Fruit fly (Drosophila melanogaster): ENCODE measurements around the gene CG9368.
A peak's percentile ranks its signal among the peaks of the same experiment; 100 is the strongest.

The CG9368 gene

DNA sequence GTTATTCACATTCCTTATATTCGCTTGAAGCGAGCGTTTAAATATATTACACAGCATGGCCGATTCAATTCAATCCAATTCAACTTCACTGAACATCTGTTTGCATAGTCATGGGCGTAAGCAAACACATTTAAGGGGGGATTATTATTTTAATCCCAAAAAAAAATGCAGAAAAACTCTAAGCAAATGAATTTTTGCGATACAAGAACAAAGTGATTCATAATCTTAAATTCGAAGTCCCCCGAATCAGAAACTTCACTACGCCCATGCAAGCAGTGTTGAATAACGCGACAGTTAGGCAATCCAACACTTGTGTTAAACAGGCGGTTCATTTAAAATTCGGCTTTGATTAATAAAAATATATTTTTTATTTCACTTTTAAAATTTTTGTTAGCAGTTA is 11.0 kb upstream of the CG9368 start, which contains the start of gene CG14100:
Gene CG14100, minus strand, starts transcription at position 103 of the 400 bp plus-strand sequence.
- no peak for TF ChIP-seq zen2 (GFP tag; IDR thresholded peaks at IDR 0.05; ENCODE audit: partially characterized antibody)
- TF ChIP-seq CG32772 (GFP tag; IDR thresholded peaks at IDR 0.05): peak; percentile 100
- TF ChIP-seq Mrtf (GFP tag; IDR thresholded peaks at IDR 0.05): peak; percentile 100
- peak; percentile 100 for TF ChIP-seq cas (GFP tag; IDR thresholded peaks at IDR 0.05)
- TF ChIP-seq CG4730 (GFP tag; IDR thresholded peaks at IDR 0.05): peak; percentile 100
- peak; percentile 69 for TF ChIP-seq Dref (GFP tag; IDR thresholded peaks at IDR 0.05)
- peak; percentile 100 for TF ChIP-seq CG13296 (GFP tag; optimal IDR thresholded peaks at IDR 0.05)
- TF ChIP-seq klu (GFP tag; IDR thresholded peaks at IDR 0.05): peak; percentile 100
- TF ChIP-seq Taf1 (GFP tag; IDR thresholded peaks at IDR 0.05): peak; percentile 100
- TF ChIP-seq sc (optimal IDR thresholded peaks at IDR 0.05): no peak
- peak; percentile 100 for TF ChIP-seq sc (GFP tag; optimal IDR thresholded peaks at IDR 0.05)
- peak; percentile 100 for TF ChIP-seq row (GFP tag; IDR thresholded peaks at IDR 0.05)
- TF ChIP-seq chif (GFP tag; optimal IDR thresholded peaks at IDR 0.05): peak; percentile 100
- TF ChIP-seq CG10366 (GFP tag; IDR thresholded peaks at IDR 0.05): peak; percentile 100
- peak; percentile 97 for TF ChIP-seq CG31365 (tag; optimal IDR thresholded peaks at IDR 0.05)
- peak; percentile 100 for TF ChIP-seq CG17361 (GFP tag; IDR thresholded peaks at IDR 0.05)
- TF ChIP-seq CG10654 (GFP tag; optimal IDR thresholded peaks at IDR 0.05): peak; percentile 100
- peak; percentile 100 for TF ChIP-seq CG12942 (GFP tag; optimal IDR thresholded peaks at IDR 0.05)
- peak; percentile 100 for TF ChIP-seq CG8089 (GFP tag; optimal IDR thresholded peaks at IDR 0.05)
- peak; percentile 100 for TF ChIP-seq ham (GFP tag; IDR thresholded peaks at IDR 0.05)
- TF ChIP-seq Lim3 (GFP tag; IDR thresholded peaks at IDR 0.05): peak; percentile 100
- TF ChIP-seq CG14710 (tag; optimal IDR thresholded peaks at IDR 0.05): peak; percentile 99
- TF ChIP-seq schlank (tag; optimal IDR thresholded peaks at IDR 0.05): peak; percentile 100
- TF ChIP-seq ash1 (GFP tag; optimal IDR thresholded peaks at IDR 0.05): peak; percentile 100
- TF ChIP-seq p53 (GFP tag; optimal IDR thresholded peaks at IDR 0.05): peak; percentile 100
- TF ChIP-seq tgo (GFP tag; IDR thresholded peaks at IDR 0.05): peak; percentile 100
- TF ChIP-seq Nf-YB (GFP tag; optimal IDR thresholded peaks at IDR 0.05): peak; percentile 94
- TF ChIP-seq CG11504 (tag; optimal IDR thresholded peaks at IDR 0.05): peak; percentile 99
- TF ChIP-seq twi (tag; optimal IDR thresholded peaks at IDR 0.05): peak; percentile 100
- TF ChIP-seq CG3995 (GFP tag; optimal IDR thresholded peaks at IDR 0.05): peak; percentile 94
- TF ChIP-seq CG8944 (GFP tag; optimal IDR thresholded peaks at IDR 0.05): peak; percentile 100
- peak; percentile 100 for TF ChIP-seq aop (GFP tag; IDR thresholded peaks at IDR 0.05)
- TF ChIP-seq CG7928 (GFP tag; optimal IDR thresholded peaks at IDR 0.05): peak; percentile 96
- TF ChIP-seq dpn (GFP tag; optimal IDR thresholded peaks at IDR 0.05): peak; percentile 100
- peak; percentile 100 for TF ChIP-seq gce (GFP tag; IDR thresholded peaks at IDR 0.05)
- TF ChIP-seq slou (GFP tag; optimal IDR thresholded peaks at IDR 0.05): peak; percentile 100
- peak; percentile 100 for TF ChIP-seq al (GFP tag; IDR thresholded peaks at IDR 0.05)
- TF ChIP-seq Awh (GFP tag; IDR thresholded peaks at IDR 0.05): peak; percentile 100
- peak; percentile 100 for TF ChIP-seq CG10565 (GFP tag; optimal IDR thresholded peaks at IDR 0.05)
- peak; percentile 99 for TF ChIP-seq scrt (GFP tag; optimal IDR thresholded peaks at IDR 0.05)
- peak; percentile 100 for TF ChIP-seq NFAT (GFP tag; IDR thresholded peaks at IDR 0.05)
- TF ChIP-seq HLHmδ (GFP tag; optimal IDR thresholded peaks at IDR 0.05): peak; percentile 52
- peak; percentile 90 for TF ChIP-seq pzg (GFP tag; optimal IDR thresholded peaks at IDR 0.05)
- peak; percentile 99 for TF ChIP-seq CG6254 (GFP tag; optimal IDR thresholded peaks at IDR 0.05)
- TF ChIP-seq Trl (optimal IDR thresholded peaks at IDR 0.05): no peak
- peak; percentile 100 for TF ChIP-seq Trl (GFP tag; optimal IDR thresholded peaks at IDR 0.05)
- TF ChIP-seq CG33557 (GFP tag; optimal IDR thresholded peaks at IDR 0.05): peak; percentile 100
- peak; percentile 100 for TF ChIP-seq ems (GFP tag; optimal IDR thresholded peaks at IDR 0.05)
- TF ChIP-seq CG15011 (GFP tag; optimal IDR thresholded peaks at IDR 0.05): peak; percentile 100
- TF ChIP-seq Hr39 (optimal IDR thresholded peaks at IDR 0.05): no peak
- peak; percentile 100 for TF ChIP-seq MESR4 (GFP tag; optimal IDR thresholded peaks at IDR 0.05)
- peak; percentile 100 for TF ChIP-seq CG2678 (tag; optimal IDR thresholded peaks at IDR 0.05)
- peak; percentile 100 for TF ChIP-seq Sox100B (GFP tag; optimal IDR thresholded peaks at IDR 0.05)
